Worm (Caenorhabditis elegans) whole organism, early embryonic: ENCODE data around the gene Y67D8C.9.

Source experiments
- aly-1 ChIP-seq: sonication (generic microtip); optimal IDR thresholded peaks from 2 replicates; lab custom pipeline; 2016; ENCODE audit warnings: missing genetic modification characterization, missing compliant biosample characterization
- ama-1 ChIP-seq: fragments of 150-350 bp; optimal IDR thresholded peaks from 2 replicates; lab custom pipeline; 2014
- ceh-36 ChIP-seq: sonication (generic microtip); optimal IDR thresholded peaks from 2 replicates; lab custom pipeline; 2016; ENCODE audit warnings: missing genetic modification characterization, inconsistent platforms, missing compliant biosample characterization
- hmg-4 ChIP-seq: fragments of 200-800 bp; sonication (Bioruptor generic); optimal IDR thresholded peaks from 2 replicates; lab custom pipeline; 2018; ENCODE audit warnings: mild to moderate bottlenecking, missing genetic modification characterization, missing compliant biosample characterization
- pes-1 ChIP-seq: fragments of 200-800 bp; sonication (Bioruptor generic); IDR thresholded peaks from 2 replicates; pipeline ENCODE4 v1.3.6; 2022; ENCODE audit warnings: missing genetic modification reagents, missing genetic modification characterization, missing compliant biosample characterization

ce11 chrIV:3092978-3093377 lies 6.3 kb upstream of the Y67D8C.9 start:
- TF ChIP-seq aly-1 (tag; lab: Kevin White, UChicago): no peak
- TF ChIP-seq ceh-36: no peak
- TF ChIP-seq hmg-4 (GFP tag; lab: Kevin White, UChicago): no peak
- TF ChIP-seq ama-1 (lab: Kevin White, UChicago): no peak
- no peak for TF ChIP-seq pes-1
